Fruit fly (Drosophila melanogaster) S2 (cell line): ENCODE results near the gene unk.

Experiments used
- CG8478 ChIP-seq: fragments of >200 bp; optimal IDR thresholded peaks from 2 replicates; lab custom pipeline; 2018
- CTCF ChIP-seq, 2 experiments: fragments of >200 bp; optimal IDR thresholded peaks; 2 replicates each; lab custom pipeline; 2018

The unk gene

dm6 chr3R:23133301-23133828 is 24.3 kb downstream of the unk start:
- TF ChIP-seq CTCF (optimal IDR thresholded peaks at IDR 0.05; lab: Kevin White, UChicago) (no peak), CG8478 (no peak)

- TF ChIP-seq CTCF (optimal IDR thresholded peaks at IDR 0.05; lab: Kevin White, UChicago) = no peak
- TF ChIP-seq CG8478 = no peak
Observed at dm6 chr3R:23132299-23132698, 25.4 kb downstream of the unk start.

dm6 chr3R:23131341-23131884 is 26.2 kb downstream of the unk start:
- TF ChIP-seq CTCF (optimal IDR thresholded peaks at IDR 0.05; lab: Kevin White, UChicago) = no peak
- no peak for TF ChIP-seq CG8478

dm6 chr3R:23130884-23131283 is 26.8 kb downstream of the unk start:
- TF ChIP-seq CG8478 (no peak), CTCF (optimal IDR thresholded peaks at IDR 0.05; lab: Kevin White, UChicago) (no peak)

- TF ChIP-seq CTCF (optimal IDR thresholded peaks at IDR 0.05; lab: Kevin White, UChicago) (no peak), CG8478 (no peak)
Observed at dm6 chr3R:23130181-23130580, 27.5 kb downstream of the unk start.

dm6 chr3R:23129617-23130016 is 28.0 kb downstream of the unk start:
- TF ChIP-seq CG8478 = no peak
- TF ChIP-seq CTCF (optimal IDR thresholded peaks at IDR 0.05; lab: Kevin White, UChicago) = no peak

dm6 chr3R:23127796-23128195 is 29.9 kb downstream of the unk start, which contains the start of gene CG31457:
Gene CG31457, minus strand, starts transcription at chr3R:23127981.
- TF ChIP-seq CTCF (optimal IDR thresholded peaks at IDR 0.05; lab: Kevin White, UChicago) (peak; percentile 49 to 50), CG8478 (no peak)

dm6 chr3R:23126241-23127022 is 31.2 kb downstream of the unk start, which contains the start of gene CG31365:
Gene CG31365, minus strand, starts transcription at chr3R:23126422.
- no peak for TF ChIP-seq CTCF (optimal IDR thresholded peaks at IDR 0.05; lab: Kevin White, UChicago)
- no peak for TF ChIP-seq CG8478

- no peak for TF ChIP-seq CG8478
- TF ChIP-seq CTCF (optimal IDR thresholded peaks at IDR 0.05; lab: Kevin White, UChicago) = no peak
Observed at dm6 chr3R:23120933-23121332, 36.7 kb downstream of the unk start.

dm6 chr3R:23119873-23120272 is 37.8 kb downstream of the unk start:
- no peak for TF ChIP-seq CG8478
- TF ChIP-seq CTCF (optimal IDR thresholded peaks at IDR 0.05; lab: Kevin White, UChicago) = no peak

- no peak for TF ChIP-seq CTCF (optimal IDR thresholded peaks at IDR 0.05; lab: Kevin White, UChicago)
- TF ChIP-seq CG8478 = no peak
Observed at dm6 chr3R:23117683-23118470, 39.8 kb downstream of the unk start, which contains the start of the genes Rassf and CenB1A. Gene Rassf, minus strand, starts transcription at chr3R:23117931. Gene CenB1A, plus strand, starts transcription at chr3R:23118400.

- TF ChIP-seq CTCF (optimal IDR thresholded peaks at IDR 0.05; lab: Kevin White, UChicago) (no peak), CG8478 (no peak)
Observed at dm6 chr3R:23112680-23113362, 44.8 kb downstream of the unk start, which contains the start of gene Cow. Gene Cow, minus strand, starts transcription at chr3R:23112730.

- TF ChIP-seq CTCF (optimal IDR thresholded peaks at IDR 0.05; lab: Kevin White, UChicago) = no peak
- no peak for TF ChIP-seq CG8478
Observed at dm6 chr3R:23110724-23111123, 46.9 kb downstream of the unk start.
